Fruit fly (Drosophila melanogaster) whole organism, embryonic: ENCODE results near the gene Pdhb.

Source experiments
- Ada2b ChIP-seq: fragments of 200-800 bp; sonication (Bioruptor generic); IDR thresholded peaks from 2 replicates; pipeline ENCODE4 v1.3.6; 2022; ENCODE audit warnings: missing biosample characterization, missing genetic modification characterization
- Antp ChIP-seq: fragments of 200-800 bp; sonication (Bioruptor generic); optimal IDR thresholded peaks from 3 replicates; lab custom pipeline; 2016; ENCODE audit warnings: missing biosample characterization, missing genetic modification characterization
- Atf-2 ChIP-seq: fragments of 200-800 bp; sonication (Bioruptor generic); optimal IDR thresholded peaks from 2 replicates; lab custom pipeline; 2016; ENCODE audit warnings: missing biosample characterization, missing genetic modification characterization
- BtbVII ChIP-seq: fragments of 200-800 bp; sonication (Bioruptor generic); optimal IDR thresholded peaks from 3 replicates; lab custom pipeline; 2017; ENCODE audit warnings: missing biosample characterization, mild to moderate bottlenecking, missing genetic modification characterization
- CG10209 ChIP-seq: fragments of 200-800 bp; sonication (Bioruptor generic); optimal IDR thresholded peaks from 3 replicates; lab custom pipeline; 2017; ENCODE audit warnings: missing biosample characterization, mild to moderate bottlenecking, missing genetic modification characterization, missing genetic modification reagents
- CG10543 ChIP-seq: fragments of 200-800 bp; sonication (Bioruptor generic); optimal IDR thresholded peaks from 3 replicates; lab custom pipeline; 2017; ENCODE audit warnings: missing biosample characterization, mild to moderate bottlenecking, missing genetic modification characterization, moderate library complexity
- CG11723 ChIP-seq: fragments of 200-800 bp; sonication (Bioruptor generic); optimal IDR thresholded peaks from 2 replicates; lab custom pipeline; 2017; ENCODE audit warnings: missing biosample characterization, mild to moderate bottlenecking, missing genetic modification characterization
- CG1233 ChIP-seq: fragments of 200-800 bp; sonication (Bioruptor generic); optimal IDR thresholded peaks from 4 replicates; lab custom pipeline; 2018; ENCODE audit warnings: missing biosample characterization, mild to moderate bottlenecking, missing genetic modification characterization
- CG14667 ChIP-seq: fragments of 200-800 bp; sonication (Bioruptor generic); IDR thresholded peaks from 2 replicates; pipeline ENCODE4 v1.3.6; 2022; ENCODE audit warnings: missing biosample characterization, missing genetic modification characterization
- CG16779 ChIP-seq: fragments of 200-800 bp; sonication (Bioruptor generic); IDR thresholded peaks from 2 replicates; pipeline ENCODE4 v1.3.6; 2022; ENCODE audit warnings: missing biosample characterization, missing genetic modification characterization
- CG2202 ChIP-seq: fragments of 200-800 bp; sonication (Bioruptor generic); optimal IDR thresholded peaks from 2 replicates; lab custom pipeline; 2018; ENCODE audit warnings: missing biosample characterization, mild to moderate bottlenecking, missing genetic modification characterization
- CG3065 ChIP-seq: fragments of 200-800 bp; sonication (Bioruptor generic); optimal IDR thresholded peaks from 2 replicates; lab custom pipeline; 2016; ENCODE audit warnings: missing biosample characterization, missing genetic modification characterization
- CG4328 ChIP-seq: fragments of 200-800 bp; sonication (Bioruptor generic); optimal IDR thresholded peaks from 3 replicates; lab custom pipeline; 2017; ENCODE audit warnings: missing biosample characterization, missing genetic modification reagents, missing genetic modification characterization
- CG6254 ChIP-seq: fragments of 200-800 bp; sonication (Bioruptor generic); optimal IDR thresholded peaks from 3 replicates; lab custom pipeline; 2017; ENCODE audit warnings: mild to moderate bottlenecking, missing biosample characterization, missing genetic modification reagents, missing genetic modification characterization
- CG6813 ChIP-seq: fragments of 200-800 bp; sonication (Bioruptor generic); optimal IDR thresholded peaks from 2 replicates; lab custom pipeline; 2017; ENCODE audit warnings: missing biosample characterization, missing genetic modification characterization, mild to moderate bottlenecking, moderate library complexity, missing genetic modification reagents
- CG7786 ChIP-seq: fragments of 200-800 bp; sonication (Bioruptor generic); optimal IDR thresholded peaks from 2 replicates; lab custom pipeline; 2016; ENCODE audit warnings: missing biosample characterization, missing genetic modification characterization
- CG8281 ChIP-seq: fragments of 200-800 bp; sonication (Bioruptor generic); optimal IDR thresholded peaks from 2 replicates; lab custom pipeline; 2018; ENCODE audit warnings: missing biosample characterization, mild to moderate bottlenecking, missing genetic modification characterization, moderate library complexity
- CrebB ChIP-seq: fragments of 200-800 bp; sonication (Bioruptor generic); optimal IDR thresholded peaks from 3 replicates; lab custom pipeline; 2018; ENCODE audit warnings: missing biosample characterization, mild to moderate bottlenecking, missing genetic modification characterization
- D19A ChIP-seq: fragments of 200-800 bp; optimal IDR thresholded peaks from 3 replicates; lab custom pipeline; 2019; ENCODE audit warnings: missing biosample characterization, mild to moderate bottlenecking, missing genetic modification characterization, moderate library complexity
- Dad ChIP-seq: fragments of 200-800 bp; sonication (Bioruptor generic); optimal IDR thresholded peaks from 3 replicates; lab custom pipeline; 2016; ENCODE audit warnings: missing biosample characterization, missing genetic modification characterization
- Dref ChIP-seq: fragments of 200-800 bp; sonication (Bioruptor generic); IDR thresholded peaks from 2 replicates; pipeline ENCODE4 v1.3.6; 2022; ENCODE audit warnings: missing biosample characterization, missing genetic modification characterization
- E2f1 ChIP-seq: fragments of 200-800 bp; sonication (Bioruptor generic); IDR thresholded peaks from 2 replicates; pipeline ENCODE4 v1.3.6; 2022; ENCODE audit warnings: missing biosample characterization, missing genetic modification characterization
- Fer3 ChIP-seq: fragments of 200-800 bp; sonication (Bioruptor generic); optimal IDR thresholded peaks from 2 replicates; lab custom pipeline; 2018; ENCODE audit warnings: missing biosample characterization, mild to moderate bottlenecking, missing genetic modification characterization, moderate library complexity
- Gsc ChIP-seq: fragments of 200-800 bp; sonication (Bioruptor generic); IDR thresholded peaks from 2 replicates; pipeline ENCODE4 v1.3.6; 2022; ENCODE audit warnings: missing biosample characterization, missing genetic modification characterization
- HHEX ChIP-seq: fragments of 200-800 bp; sonication (Bioruptor generic); optimal IDR thresholded peaks from 3 replicates; lab custom pipeline; 2017; ENCODE audit warnings: missing biosample characterization, mild to moderate bottlenecking, missing genetic modification characterization, missing genetic modification reagents
- HLHmδ ChIP-seq: fragments of 200-800 bp; sonication (Bioruptor generic); optimal IDR thresholded peaks from 2 replicates; lab custom pipeline; 2018; ENCODE audit warnings: missing biosample characterization, mild to moderate bottlenecking, missing genetic modification characterization, moderate library complexity
- Hr39 ChIP-seq: fragments of >200 bp; optimal IDR thresholded peaks from 2 replicates; lab custom pipeline; 2017
- Hr51 ChIP-seq, 2 experiments: fragments of 200-800 bp; sonication (Bioruptor generic); optimal IDR thresholded peaks; 2 replicates in 1 of 2; 3 replicates in 1 of 2; lab custom pipeline; 2016 to 2018; ENCODE audit warnings: missing biosample characterization in 2 of 2, missing genetic modification characterization in 2 of 2, mild to moderate bottlenecking in 1 of 2, moderate library complexity in 1 of 2
- Optix ChIP-seq: fragments of 200-800 bp; sonication (Bioruptor generic); IDR thresholded peaks from 3 replicates; pipeline ENCODE4 v1.3.6; 2022; ENCODE audit warnings: missing biosample characterization, missing genetic modification characterization
- Xrp1 ChIP-seq: fragments of 200-800 bp; sonication (Bioruptor generic); IDR thresholded peaks from 2 replicates; pipeline ENCODE4 v1.3.6; 2022; ENCODE audit warnings: missing biosample characterization, missing genetic modification characterization
- ab ChIP-seq: fragments of 200-800 bp; sonication (Bioruptor generic); optimal IDR thresholded peaks from 2 replicates; lab custom pipeline; 2016; ENCODE audit warnings: missing biosample characterization, missing genetic modification characterization
- abd-A ChIP-seq: fragments of 200-800 bp; sonication (Bioruptor generic); optimal IDR thresholded peaks from 3 replicates; lab custom pipeline; 2019; ENCODE audit warnings: missing biosample characterization, mild to moderate bottlenecking, missing genetic modification characterization, moderate library complexity
- aop ChIP-seq: fragments of 200-800 bp; sonication (Bioruptor generic); IDR thresholded peaks from 2 replicates; pipeline ENCODE4 v1.3.6; 2022; ENCODE audit warnings: missing biosample characterization, missing genetic modification characterization
- chm ChIP-seq: fragments of 200-800 bp; sonication (Bioruptor generic); IDR thresholded peaks from 2 replicates; pipeline ENCODE4 v1.3.6; 2022; ENCODE audit warnings: missing biosample characterization, missing genetic modification characterization
- fd96Cb ChIP-seq: fragments of 200-800 bp; sonication (Bioruptor generic); optimal IDR thresholded peaks from 2 replicates; lab custom pipeline; 2018; ENCODE audit warnings: missing biosample characterization, mild to moderate bottlenecking, missing genetic modification characterization, moderate library complexity
- gce ChIP-seq: fragments of 200-800 bp; sonication (Bioruptor generic); IDR thresholded peaks from 3 replicates; pipeline ENCODE4 v1.3.6; 2022; ENCODE audit warnings: missing biosample characterization, missing genetic modification characterization
- gcm ChIP-seq: fragments of 200-800 bp; sonication (Bioruptor generic); optimal IDR thresholded peaks from 2 replicates; lab custom pipeline; 2019; ENCODE audit warnings: missing biosample characterization, mild to moderate bottlenecking, missing genetic modification characterization, moderate library complexity
- grn ChIP-seq: fragments of 200-800 bp; sonication (Bioruptor generic); optimal IDR thresholded peaks from 3 replicates; lab custom pipeline; 2017; ENCODE audit warnings: missing biosample characterization, missing genetic modification characterization
- mirr ChIP-seq: fragments of 200-800 bp; sonication (Bioruptor generic); optimal IDR thresholded peaks from 3 replicates; lab custom pipeline; 2018; ENCODE audit warnings: missing biosample characterization, mild to moderate bottlenecking, missing genetic modification characterization
- pfk ChIP-seq: fragments of 200-800 bp; sonication (Bioruptor generic); optimal IDR thresholded peaks from 2 replicates; lab custom pipeline; 2018; ENCODE audit warnings: missing biosample characterization, mild to moderate bottlenecking, missing genetic modification characterization, moderate library complexity
- pnt ChIP-seq: fragments of 200-800 bp; sonication (Bioruptor generic); optimal IDR thresholded peaks from 3 replicates; lab custom pipeline; 2016; ENCODE audit warnings: missing biosample characterization, missing genetic modification characterization
- rib ChIP-seq: fragments of 200-800 bp; sonication (Bioruptor generic); IDR thresholded peaks from 2 replicates; pipeline ENCODE4 v1.3.6; 2022; ENCODE audit warnings: missing biosample characterization, missing genetic modification characterization
- schlank ChIP-seq: fragments of 200-800 bp; sonication (Bioruptor generic); optimal IDR thresholded peaks from 2 replicates; lab custom pipeline; 2018; ENCODE audit warnings: missing biosample characterization, mild to moderate bottlenecking, missing genetic modification characterization
- slou ChIP-seq: fragments of 200-800 bp; sonication (Bioruptor generic); optimal IDR thresholded peaks from 3 replicates; lab custom pipeline; 2016; ENCODE audit warnings: missing biosample characterization, missing genetic modification characterization
- sqz ChIP-seq: fragments of 200-800 bp; sonication (Bioruptor generic); optimal IDR thresholded peaks from 3 replicates; lab custom pipeline; 2018; ENCODE audit warnings: missing biosample characterization, mild to moderate bottlenecking, missing genetic modification characterization
- sug ChIP-seq: fragments of 200-800 bp; optimal IDR thresholded peaks from 2 replicates; lab custom pipeline; 2019; ENCODE audit warnings: missing biosample characterization, mild to moderate bottlenecking, missing genetic modification characterization, moderate library complexity
- twi ChIP-seq: fragments of 200-800 bp; optimal IDR thresholded peaks from 2 replicates; lab custom pipeline; 2019; ENCODE audit warnings: missing biosample characterization, mild to moderate bottlenecking, missing genetic modification characterization, moderate library complexity
- unc-4 ChIP-seq: fragments of 200-800 bp; sonication (Bioruptor generic); IDR thresholded peaks from 2 replicates; pipeline ENCODE4 v1.3.6; 2022; ENCODE audit warnings: missing biosample characterization, missing genetic modification characterization; ENCODE audit not compliant: partially characterized antibody
- unpg ChIP-seq: fragments of 200-800 bp; sonication (Bioruptor generic); optimal IDR thresholded peaks from 3 replicates; lab custom pipeline; 2018; ENCODE audit warnings: missing biosample characterization, mild to moderate bottlenecking, missing genetic modification characterization, moderate library complexity

Pdhb gene

dm6 chr3R:29153197-29153644, 40.4 kb downstream of the Pdhb start, which contains the start of the genes Slbp and Rpn2 (continued):
- TF ChIP-seq unpg (GFP tag; lab: Kevin White, UChicago) (peak; percentile 39), schlank (no peak), Dref (GFP tag; lab: Robert Waterston, UW) (peak; percentile 88), mirr (peak; percentile 29), Hr51 (GFP tag; optimal IDR thresholded peaks at IDR 0.05; lab: Kevin White, UChicago) (peak; percentile 6 to 37), Fer3 (peak; percentile 17), CG10543 (peak; percentile 21), Hr39 (lab: Kevin White, UChicago) (no peak), HHEX (GFP tag; lab: Kevin White, UChicago) (peak; percentile 1), CG3065 (GFP tag; lab: Kevin White, UChicago) (no peak), ab (GFP tag; lab: Kevin White, UChicago) (no peak), E2f1 (GFP tag; lab: Robert Waterston, UW) (peak; percentile 56; the same call in 1 of the 2 replicates), rib (GFP tag; lab: Robert Waterston, UW) (no peak), chm (no peak), fd96Cb (tag; lab: Kevin White, UChicago) (no peak), sug (tag; lab: Kevin White, UChicago) (peak; percentile 42), aop (GFP tag; lab: Robert Waterston, UW) (no peak), D19A (tag; lab: Kevin White, UChicago) (no peak), Ada2b (GFP tag; lab: Robert Waterston, UW) (no peak), Dad (GFP tag; lab: Kevin White, UChicago) (peak; percentile 48), CG10209 (GFP tag; lab: Kevin White, UChicago) (peak; percentile 1), pnt (GFP tag; lab: Kevin White, UChicago) (no peak), gce (no peak), CG16779 (GFP tag; lab: Robert Waterston, UW) (no peak), CG4328 (no peak), twi (tag; lab: Kevin White, UChicago) (no peak), HLHmδ (no peak), gcm (GFP tag; lab: Kevin White, UChicago) (no peak), Gsc (GFP tag; lab: Robert Waterston, UW) (no peak), abd-A (tag; lab: Kevin White, UChicago) (no peak), CG14667 (GFP tag; lab: Robert Waterston, UW) (no peak), Xrp1 (GFP tag; lab: Robert Waterston, UW) (no peak), CG6254 (GFP tag; lab: Kevin White, UChicago) (no peak)

DNA sequence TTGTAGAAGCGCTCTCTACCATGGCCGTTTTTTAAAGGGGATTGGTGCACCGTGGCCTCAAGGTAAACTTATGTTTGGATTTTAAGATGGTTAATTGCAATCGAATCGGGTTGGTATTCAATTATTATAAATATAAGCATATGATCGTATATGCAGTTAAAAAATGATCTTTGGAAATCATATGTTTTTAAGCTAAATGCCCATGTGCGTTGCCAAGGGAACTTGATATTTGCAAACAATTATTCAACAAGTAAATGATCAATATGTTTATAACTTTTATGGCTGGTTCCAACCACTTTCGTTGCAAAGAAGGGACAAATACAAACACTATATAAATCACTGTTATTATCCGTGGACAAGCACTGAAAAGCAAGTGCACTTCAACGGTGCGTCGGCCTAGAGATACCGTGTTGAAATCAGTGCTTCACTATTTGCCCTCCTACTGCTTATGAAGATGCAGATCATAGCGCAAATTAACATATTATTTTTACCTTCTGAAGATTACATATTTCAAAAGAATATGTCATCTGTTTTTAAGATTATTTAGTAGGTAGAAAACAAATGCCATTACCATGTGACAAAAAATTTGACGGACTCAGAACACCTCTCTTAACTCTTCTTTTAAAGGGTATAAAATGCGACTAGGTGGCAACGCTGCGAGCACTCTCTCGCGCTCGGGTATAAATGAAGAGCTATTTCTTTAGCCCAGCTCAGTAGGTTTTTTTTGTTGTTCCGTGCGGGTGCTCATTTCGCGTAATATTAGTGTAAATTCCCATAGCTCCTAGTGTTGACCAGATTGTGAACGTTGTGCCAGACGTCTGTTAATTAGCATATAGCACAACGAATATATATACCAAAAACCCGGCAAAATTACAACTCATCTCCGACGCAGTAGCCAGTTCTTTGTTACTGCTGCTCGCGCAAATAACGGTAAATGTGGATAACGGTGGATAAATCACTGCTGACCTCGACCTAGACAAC, 44.8 kb downstream of the Pdhb start, which contains the start of gene rdog:
TSS of gene rdog (plus strand) at position 705 of the 981 bp plus-strand sequence.
- peak; percentile 65 for TF ChIP-seq grn
- TF ChIP-seq CrebB, result peak; percentile 68
- TF ChIP-seq BtbVII (GFP tag; lab: Kevin White, UChicago), result peak; percentile 63
- peak; percentile 80 for TF ChIP-seq CG7786 (GFP tag; lab: Kevin White, UChicago)
- TF ChIP-seq CG11723 (GFP tag; lab: Kevin White, UChicago), result peak; percentile 67
- TF ChIP-seq CG1233, result peak; percentile 69
- peak; percentile 85 for TF ChIP-seq Atf-2 (GFP tag; lab: Kevin White, UChicago)
- TF ChIP-seq CG6813, result peak; percentile 4
- no peak for TF ChIP-seq pfk
- peak; percentile 54 for TF ChIP-seq CG2202 (tag; lab: Kevin White, UChicago)
- TF ChIP-seq Optix, result peak; percentile 72; the same call in 2 of the 3 replicates
- no peak for TF ChIP-seq unc-4 (GFP tag; lab: Robert Waterston, UW)
- peak; percentile 25 for TF ChIP-seq CG8281
- TF ChIP-seq slou, result peak; percentile 6
- TF ChIP-seq Antp (GFP tag; lab: Kevin White, UChicago), result peak; percentile 82
- peak; percentile 66 for TF ChIP-seq D19A (tag; lab: Kevin White, UChicago)
- peak; percentile 38 for TF ChIP-seq sqz
